Fruit fly (Drosophila melanogaster): ENCODE data around the gene Cp15.

dm6 chr3L:8691891-8692874 lies 36.1 kb upstream of the Cp15 start:
- TF ChIP-seq pan (optimal IDR thresholded peaks at IDR 0.05) (no peak), EcR (GFP tag; optimal IDR thresholded peaks at IDR 0.05) (no peak), psq (optimal IDR thresholded peaks at IDR 0.05) (no peak)

Measured in whole organism.